Worm (Caenorhabditis elegans) whole organism, L1 larva: Measurements from ENCODE around the gene oig-5.

Experiments used
- blmp-1 ChIP-seq: fragments of 150-350 bp; optimal IDR thresholded peaks from 2 replicates; lab custom pipeline; 2014; ENCODE audit warnings: missing biosample characterization, missing genetic modification characterization
- egl-27 ChIP-seq, 2 experiments: fragments of 150-350 bp in 1 of 2; sonication (generic microtip); optimal IDR thresholded peaks; 3 replicates each; lab custom pipeline; 2017 to 2018; ENCODE audit warnings: missing biosample characterization in 2 of 2, missing genetic modification characterization in 2 of 2, missing genetic modification reagents in 2 of 2
- lin-35 ChIP-seq, 2 experiments: fragments of 150-350 bp; optimal IDR thresholded peaks; 2 replicates each; lab custom pipeline; 2014; ENCODE audit warnings: missing biosample characterization in 2 of 2, missing genetic modification characterization in 2 of 2, missing genetic modification reagents in 2 of 2
- nhr-19 ChIP-seq: fragments of 200-800 bp; sonication (Bioruptor generic); conservative IDR thresholded peaks from 2 replicates; pipeline ENCODE4 v1.3.6; 2022; ENCODE audit warnings: missing genetic modification characterization, missing compliant biosample characterization
- skn-1 ChIP-seq: fragments of 150-350 bp; optimal IDR thresholded peaks from 2 replicates; lab custom pipeline; 2014; ENCODE audit warnings: missing biosample characterization, missing genetic modification characterization

DNA sequence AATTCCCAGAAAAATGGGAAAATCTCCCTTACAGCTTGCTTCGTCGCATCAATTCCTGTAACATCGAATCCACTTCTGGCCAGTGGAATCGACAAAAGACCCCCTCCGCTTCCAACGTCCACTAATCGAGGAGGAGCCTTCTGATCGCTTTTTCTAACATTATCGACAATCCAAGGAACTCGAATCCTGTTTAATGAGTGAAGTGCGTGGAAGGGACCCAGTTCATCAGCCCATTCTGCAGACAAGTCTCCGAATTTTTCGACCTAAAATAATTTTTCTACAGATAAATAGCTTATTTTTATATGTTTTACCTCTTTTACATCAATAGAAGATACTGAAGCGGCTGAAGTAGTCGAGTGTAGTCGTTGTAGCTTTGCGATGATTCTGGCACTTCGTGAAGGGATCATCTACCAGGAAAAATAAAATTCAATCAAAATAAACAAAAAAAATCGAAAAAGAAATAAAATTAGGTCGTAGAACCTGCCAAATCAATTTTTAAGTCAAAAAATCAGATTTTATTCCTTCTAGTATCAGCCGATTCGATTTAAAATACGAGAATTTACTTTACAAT is 11.0 kb upstream of the oig-5 start, which contains the start of gene coq-3:
- no peak for TF ChIP-seq lin-35 (GFP tag; optimal IDR thresholded peaks at IDR 0.05; lab: Kevin White, UChicago)
- TF ChIP-seq egl-27 (tag; optimal IDR thresholded peaks at IDR 0.05; lab: Kevin White, UChicago): no peak
- no peak for TF ChIP-seq skn-1 (tag; lab: Kevin White, UChicago)
- no peak for TF ChIP-seq nhr-19
- no peak for TF ChIP-seq blmp-1
